Fruit fly (Drosophila melanogaster): ENCODE measurements around the gene CG9098.

DNA sequence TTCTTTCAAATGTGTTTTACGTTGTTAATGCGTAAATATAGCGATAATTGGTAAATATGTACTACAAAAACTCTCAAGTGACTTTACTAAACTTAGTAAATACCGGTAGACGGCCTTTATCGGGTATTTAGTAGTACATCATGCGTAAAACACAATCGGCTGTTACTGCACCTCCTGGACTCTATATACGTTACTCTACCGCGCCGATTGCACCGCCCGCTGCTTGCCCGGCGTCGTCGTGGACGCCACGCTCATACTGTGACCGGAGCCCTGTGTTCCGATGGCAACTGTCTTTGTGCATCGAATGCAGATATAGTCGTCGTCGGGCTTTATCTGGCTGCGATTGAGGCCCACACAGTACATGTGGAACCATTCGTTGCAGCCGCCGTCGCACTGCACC is 21.7 kb downstream of the CG9098 start:
- TF ChIP-seq CG32121 (GFP tag; IDR thresholded peaks at IDR 0.05) (no peak), CG4496 (GFP tag; IDR thresholded peaks at IDR 0.05) (no peak), Pif1A (GFP tag; optimal IDR thresholded peaks at IDR 0.05) (no peak), CG34367 (tag; optimal IDR thresholded peaks at IDR 0.05) (no peak), D1 (tag; optimal IDR thresholded peaks at IDR 0.05) (no peak), CG8301 (tag; optimal IDR thresholded peaks at IDR 0.05) (no peak), CG10348 (GFP tag; IDR thresholded peaks at IDR 0.05) (no peak), Snoo (tag; optimal IDR thresholded peaks at IDR 0.05) (no peak), Pif1B (GFP tag; optimal IDR thresholded peaks at IDR 0.05) (no peak), EcR (GFP tag; optimal IDR thresholded peaks at IDR 0.05) (no peak), CG14655 (GFP tag; optimal IDR thresholded peaks at IDR 0.05) (no peak), CG17806 (tag; optimal IDR thresholded peaks at IDR 0.05) (no peak)
